Worm (Caenorhabditis elegans) whole organism, mixed stage, embryonic: ENCODE measurements around the gene F09F7.5.
A peak's percentile ranks its signal among the peaks of the same experiment; 100 is the strongest.

Experiments used
- M03D4.4 ChIP-seq: sonication (generic microtip); optimal IDR thresholded peaks from 2 replicates; lab custom pipeline; 2017; ENCODE audit warnings: mild to moderate bottlenecking, missing genetic modification characterization, missing compliant biosample characterization
- bed-3 ChIP-seq: fragments of 200-800 bp; sonication (Bioruptor generic); optimal IDR thresholded peaks from 3 replicates; lab custom pipeline; 2018; ENCODE audit warnings: mild to moderate bottlenecking, missing genetic modification characterization, moderate library complexity, missing compliant biosample characterization
- blmp-1 ChIP-seq: fragments of 150-350 bp; optimal IDR thresholded peaks from 2 replicates; lab custom pipeline; 2014; ENCODE audit warnings: missing biosample characterization, missing genetic modification characterization
- ceh-39 ChIP-seq: fragments of 150-350 bp; optimal IDR thresholded peaks from 2 replicates; lab custom pipeline; 2014; ENCODE audit warnings: missing biosample characterization, missing genetic modification characterization
- ceh-43 ChIP-seq: fragments of 200-800 bp; sonication (Bioruptor generic); optimal IDR thresholded peaks from 2 replicates; lab custom pipeline; 2018; ENCODE audit warnings: mild to moderate bottlenecking, missing genetic modification characterization, moderate library complexity, missing compliant biosample characterization
- ceh-83 ChIP-seq: fragments of 200-800 bp; sonication (Bioruptor generic); optimal IDR thresholded peaks from 2 replicates; lab custom pipeline; 2018; ENCODE audit warnings: mild to moderate bottlenecking, missing genetic modification characterization, missing compliant biosample characterization
- ces-1 ChIP-seq: fragments of 150-350 bp; optimal IDR thresholded peaks from 2 replicates; lab custom pipeline; 2014; ENCODE audit warnings: missing biosample characterization, missing genetic modification reagents, missing genetic modification characterization
- cnd-1 ChIP-seq: fragments of 200-800 bp; sonication (Bioruptor generic); optimal IDR thresholded peaks from 2 replicates; lab custom pipeline; 2018; ENCODE audit warnings: mild to moderate bottlenecking, missing genetic modification characterization, missing compliant biosample characterization
- drap-1 ChIP-seq: fragments of 200-800 bp; sonication (Bioruptor generic); optimal IDR thresholded peaks from 3 replicates; lab custom pipeline; 2018; ENCODE audit warnings: mild to moderate bottlenecking, missing genetic modification characterization, missing compliant biosample characterization
- elt-3 ChIP-seq: fragments of 150-350 bp; optimal IDR thresholded peaks from 2 replicates; lab custom pipeline; 2014; ENCODE audit warnings: missing biosample characterization, missing genetic modification characterization
- flh-1 ChIP-seq: fragments of 200-800 bp; sonication (Bioruptor generic); optimal IDR thresholded peaks from 2 replicates; lab custom pipeline; 2018; ENCODE audit warnings: mild to moderate bottlenecking, missing genetic modification characterization, moderate library complexity, missing compliant biosample characterization
- ham-2 ChIP-seq: fragments of 200-800 bp; sonication (Bioruptor generic); optimal IDR thresholded peaks from 2 replicates; lab custom pipeline; 2018; ENCODE audit warnings: mild to moderate bottlenecking, missing genetic modification characterization, missing compliant biosample characterization
- hlh-1 ChIP-seq: fragments of 150-350 bp; optimal IDR thresholded peaks from 2 replicates; lab custom pipeline; 2014; ENCODE audit warnings: missing biosample characterization, missing genetic modification reagents, missing genetic modification characterization
- lin-13 ChIP-seq: fragments of 150-350 bp; optimal IDR thresholded peaks from 2 replicates; lab custom pipeline; 2014; ENCODE audit warnings: missing biosample characterization, missing genetic modification characterization
- lin-32 ChIP-seq: fragments of 200-800 bp; sonication (Bioruptor generic); optimal IDR thresholded peaks from 2 replicates; lab custom pipeline; 2018; ENCODE audit warnings: mild to moderate bottlenecking, missing genetic modification characterization, missing compliant biosample characterization
- lsy-2 ChIP-seq: fragments of 150-350 bp; optimal IDR thresholded peaks from 2 replicates; lab custom pipeline; 2014; ENCODE audit warnings: missing biosample characterization, missing genetic modification characterization
- mab-5 ChIP-seq: fragments of 150-350 bp; optimal IDR thresholded peaks from 2 replicates; lab custom pipeline; 2014; ENCODE audit warnings: missing biosample characterization, missing genetic modification characterization
- mep-1 ChIP-seq: fragments of 150-350 bp; optimal IDR thresholded peaks from 2 replicates; lab custom pipeline; 2017; ENCODE audit warnings: missing biosample characterization, missing genetic modification reagents, missing genetic modification characterization, inconsistent platforms
- mls-2 ChIP-seq: sonication (generic microtip); optimal IDR thresholded peaks from 2 replicates; lab custom pipeline; 2016; ENCODE audit warnings: mild to moderate bottlenecking, missing genetic modification characterization, moderate library complexity, missing compliant biosample characterization
- nhr-12 ChIP-seq: fragments of 150-350 bp; optimal IDR thresholded peaks from 2 replicates; lab custom pipeline; 2014; ENCODE audit warnings: missing biosample characterization, missing genetic modification characterization
- nhr-2 ChIP-seq: fragments of 150-350 bp; optimal IDR thresholded peaks from 2 replicates; lab custom pipeline; 2014; ENCODE audit warnings: missing biosample characterization, missing genetic modification characterization
- nhr-237 ChIP-seq: fragments of 150-350 bp; optimal IDR thresholded peaks from 2 replicates; lab custom pipeline; 2014; ENCODE audit warnings: missing biosample characterization, missing genetic modification characterization
- nhr-28 ChIP-seq: fragments of 150-350 bp; optimal IDR thresholded peaks from 2 replicates; lab custom pipeline; 2014; ENCODE audit warnings: missing biosample characterization, missing genetic modification characterization
- nhr-76 ChIP-seq: sonication (generic microtip); optimal IDR thresholded peaks from 2 replicates; lab custom pipeline; 2017; ENCODE audit warnings: missing biosample characterization, missing genetic modification characterization
- pha-4 ChIP-seq: fragments of 150-350 bp; optimal IDR thresholded peaks from 2 replicates; lab custom pipeline; 2018; ENCODE audit warnings: missing biosample characterization, missing genetic modification reagents, missing genetic modification characterization
- sem-2 ChIP-seq: fragments of 200-800 bp; sonication (Bioruptor generic); optimal IDR thresholded peaks from 2 replicates; lab custom pipeline; 2018; ENCODE audit warnings: mild to moderate bottlenecking, missing genetic modification characterization, missing compliant biosample characterization
- snpc-4 ChIP-seq: fragments of 150-350 bp; optimal IDR thresholded peaks from 2 replicates; lab custom pipeline; 2014; ENCODE audit warnings: missing biosample characterization, missing genetic modification characterization
- sptf-1 ChIP-seq: sonication (generic microtip); optimal IDR thresholded peaks from 2 replicates; lab custom pipeline; 2017; ENCODE audit warnings: mild to moderate bottlenecking, missing genetic modification characterization, moderate library complexity, missing compliant biosample characterization
- tbx-8 ChIP-seq: fragments of 200-800 bp; sonication (Bioruptor generic); optimal IDR thresholded peaks from 2 replicates; lab custom pipeline; 2018; ENCODE audit warnings: mild to moderate bottlenecking, missing genetic modification characterization, moderate library complexity, missing compliant biosample characterization
- unc-120 ChIP-seq: sonication (generic microtip); optimal IDR thresholded peaks from 2 replicates; lab custom pipeline; 2017; ENCODE audit warnings: missing genetic modification characterization, missing compliant biosample characterization; ENCODE audit not compliant: poor library complexity, severe bottlenecking
- unc-39 ChIP-seq: fragments of 150-350 bp; optimal IDR thresholded peaks from 2 replicates; lab custom pipeline; 2014; ENCODE audit warnings: missing biosample characterization, missing genetic modification characterization
- unc-62 ChIP-seq: fragments of 150-350 bp; optimal IDR thresholded peaks from 2 replicates; lab custom pipeline; 2014; ENCODE audit warnings: missing biosample characterization, missing genetic modification reagents, missing genetic modification characterization
- zip-8 ChIP-seq: fragments of 150-350 bp; optimal IDR thresholded peaks from 2 replicates; lab custom pipeline; 2014; ENCODE audit warnings: missing biosample characterization, missing genetic modification characterization
- ztf-11 ChIP-seq: fragments of 150-350 bp; optimal IDR thresholded peaks from 2 replicates; lab custom pipeline; 2014; ENCODE audit warnings: missing biosample characterization, missing genetic modification characterization

Gene F09F7.5

ce11 chrIII:5557246-5557819, 10.5 kb downstream of the F09F7.5 start, which contains the start of gene rpc-2:
rpc-2 (plus strand) TSS chrIII:5557365.
- TF ChIP-seq sptf-1 (tag; lab: Kevin White, UChicago) (no peak), nhr-237 (tag; lab: Kevin White, UChicago) (no peak), drap-1 (no peak), ceh-83 (GFP tag; lab: Kevin White, UChicago) (no peak), mls-2 (tag; lab: Kevin White, UChicago) (no peak), bed-3 (no peak), ceh-39 (tag; lab: Kevin White, UChicago) (no peak), lin-13 (tag; lab: Kevin White, UChicago) (no peak), nhr-28 (tag; lab: Kevin White, UChicago) (no peak), snpc-4 (tag; lab: Kevin White, UChicago) (no peak), mab-5 (tag; lab: Kevin White, UChicago) (no peak)

- TF ChIP-seq unc-62 (GFP tag; lab: Kevin White, UChicago) = peak; percentile 62
- no peak for TF ChIP-seq pha-4
- TF ChIP-seq hlh-1 (tag; lab: Kevin White, UChicago) = peak; percentile 78
- peak; percentile 96 for TF ChIP-seq unc-120 (tag; lab: Kevin White, UChicago)
- TF ChIP-seq nhr-237 (tag; lab: Kevin White, UChicago) = peak; percentile 37
Observed at ce11 chrIII:5563680-5564079, 16.9 kb downstream of the F09F7.5 start.

DNA sequence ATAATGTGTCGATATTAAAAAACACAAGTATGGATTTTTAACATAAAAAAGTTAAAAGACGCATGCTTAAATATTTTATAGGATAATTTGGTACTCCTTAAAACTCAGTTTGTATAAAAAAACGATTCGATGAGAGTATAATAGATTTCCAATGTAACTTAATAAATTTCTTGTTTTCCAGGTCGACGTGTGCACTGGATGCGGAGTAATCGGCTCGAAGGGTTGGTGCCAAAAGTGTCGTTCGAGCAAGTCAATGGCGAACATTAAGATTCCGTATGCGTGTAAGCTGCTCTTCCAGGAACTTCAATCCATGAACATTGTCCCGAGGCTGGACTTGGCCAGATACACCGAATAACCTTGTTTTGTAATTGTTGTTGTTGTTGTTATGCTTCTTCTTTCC, 17.5 kb downstream of the F09F7.5 start:
- TF ChIP-seq drap-1 = no peak
- no peak for TF ChIP-seq ztf-11
- no peak for TF ChIP-seq tbx-8
- TF ChIP-seq bed-3 = no peak
- TF ChIP-seq hlh-1 (tag; lab: Kevin White, UChicago) = no peak
- no peak for TF ChIP-seq nhr-76 (tag; lab: Kevin White, UChicago)
- TF ChIP-seq lin-32 = no peak
- TF ChIP-seq ces-1 = no peak
- no peak for TF ChIP-seq M03D4.4 (tag; lab: Kevin White, UChicago)
- no peak for TF ChIP-seq nhr-237 (tag; lab: Kevin White, UChicago)
- TF ChIP-seq zip-8 (tag; lab: Kevin White, UChicago) = no peak
- no peak for TF ChIP-seq snpc-4 (tag; lab: Kevin White, UChicago)
- TF ChIP-seq blmp-1 (tag; lab: Kevin White, UChicago) = no peak

DNA sequence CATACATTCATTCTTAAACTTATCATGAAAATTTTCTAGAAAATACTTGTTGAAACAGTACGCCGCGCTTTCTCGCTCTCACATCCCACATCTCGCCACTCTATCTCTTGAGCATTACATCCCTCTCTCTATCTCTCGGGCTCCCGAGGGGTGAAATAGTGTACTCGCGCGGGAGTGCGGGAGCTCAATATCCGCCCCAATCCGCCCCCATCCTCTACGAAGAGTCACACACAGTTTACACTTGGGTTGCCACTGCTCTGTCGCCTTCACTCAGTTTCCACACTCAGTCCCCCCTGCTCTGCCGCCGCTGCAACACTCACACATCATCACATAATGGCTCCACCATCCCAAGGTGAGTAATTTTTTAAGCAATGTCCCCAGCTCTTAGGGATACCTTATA, 18.0 kb downstream of the F09F7.5 start, which contains the start of gene mlc-3:
mlc-3 (plus strand) TSS at position 227 of the 400 bp plus-strand sequence.
- TF ChIP-seq drap-1 = no peak
- no peak for TF ChIP-seq nhr-76 (tag; lab: Kevin White, UChicago)
- TF ChIP-seq ceh-43 (GFP tag; lab: Kevin White, UChicago) = no peak
- peak; percentile 21 for TF ChIP-seq unc-62 (GFP tag; lab: Kevin White, UChicago)
- TF ChIP-seq ces-1 = no peak
- TF ChIP-seq bed-3 = no peak
- TF ChIP-seq mab-5 (tag; lab: Kevin White, UChicago) = no peak
- no peak for TF ChIP-seq zip-8 (tag; lab: Kevin White, UChicago)
- no peak for TF ChIP-seq nhr-12 (tag; lab: Kevin White, UChicago)
- TF ChIP-seq M03D4.4 (tag; lab: Kevin White, UChicago) = peak; percentile 42
- no peak for TF ChIP-seq nhr-2 (tag; lab: Kevin White, UChicago)
- no peak for TF ChIP-seq tbx-8
- TF ChIP-seq lin-13 (tag; lab: Kevin White, UChicago) = no peak
- TF ChIP-seq lin-32 = no peak
- no peak for TF ChIP-seq elt-3 (tag; lab: Kevin White, UChicago)
- TF ChIP-seq ceh-83 (GFP tag; lab: Kevin White, UChicago) = no peak
- TF ChIP-seq unc-120 (tag; lab: Kevin White, UChicago) = peak; percentile 48
- no peak for TF ChIP-seq ztf-11
- no peak for TF ChIP-seq sptf-1 (tag; lab: Kevin White, UChicago)
- no peak for TF ChIP-seq nhr-237 (tag; lab: Kevin White, UChicago)
- no peak for TF ChIP-seq sem-2
- TF ChIP-seq lsy-2 = no peak
- TF ChIP-seq mls-2 (tag; lab: Kevin White, UChicago) = no peak
- TF ChIP-seq unc-39 (tag; lab: Kevin White, UChicago) = no peak
- TF ChIP-seq blmp-1 (tag; lab: Kevin White, UChicago) = no peak
- no peak for TF ChIP-seq nhr-28 (tag; lab: Kevin White, UChicago)
- TF ChIP-seq ham-2 = no peak
- TF ChIP-seq hlh-1 (tag; lab: Kevin White, UChicago) = peak; percentile 51
- no peak for TF ChIP-seq ceh-39 (tag; lab: Kevin White, UChicago)
- no peak for TF ChIP-seq flh-1
- TF ChIP-seq cnd-1 (tag; lab: Kevin White, UChicago) = no peak
- TF ChIP-seq snpc-4 (tag; lab: Kevin White, UChicago) = no peak
- no peak for TF ChIP-seq mep-1
